Worm (Caenorhabditis elegans): ENCODE results near the gene pals-34.

DNA sequence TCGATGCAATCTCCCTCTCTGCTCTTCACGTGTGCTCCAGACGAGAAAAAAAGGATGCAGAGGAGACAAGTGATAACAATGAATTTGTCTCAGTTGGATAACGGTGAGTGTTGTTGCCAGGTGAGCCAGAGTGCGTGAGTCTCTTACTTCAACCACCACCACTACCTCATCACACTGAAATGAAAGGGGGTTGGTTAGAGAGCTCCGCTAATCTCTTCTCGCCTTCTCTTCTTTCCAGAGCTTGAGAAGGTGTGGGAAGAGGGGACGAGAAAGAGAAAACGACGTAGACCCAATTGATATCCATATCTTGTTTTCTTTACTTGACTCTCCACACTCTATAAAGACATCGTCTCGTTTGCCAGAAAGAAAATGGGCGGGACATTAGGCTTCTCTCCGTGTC lies 15.1 kb upstream of the pals-34 start:
- TF ChIP-seq elt-3 (tag; optimal IDR thresholded peaks at IDR 0.05) (no peak), ztf-4 (tag; optimal IDR thresholded peaks at IDR 0.05) (no peak), ceh-16 (tag; optimal IDR thresholded peaks at IDR 0.05) (no peak), crh-2 (tag; optimal IDR thresholded peaks at IDR 0.05) (no peak)
